Fruit fly (Drosophila melanogaster) whole organism, embryonic: ENCODE measurements around the gene pico.
A peak's percentile ranks its signal among the peaks of the same experiment; 100 is the strongest.

Source experiments
- ATbp ChIP-seq: fragments of 200-800 bp; sonication (Bioruptor generic); optimal IDR thresholded peaks from 2 replicates; lab custom pipeline; 2017; ENCODE audit warnings: missing biosample characterization, mild to moderate bottlenecking, missing genetic modification characterization, missing genetic modification reagents
- Adf1 ChIP-seq: fragments of 200-800 bp; sonication (Bioruptor generic); IDR thresholded peaks from 2 replicates; pipeline ENCODE4 v1.3.6; 2022; ENCODE audit warnings: missing biosample characterization, missing genetic modification characterization
- Aef1 ChIP-seq: fragments of 200-800 bp; sonication (Bioruptor generic); IDR thresholded peaks from 3 replicates; pipeline ENCODE4 v1.3.6; 2022; ENCODE audit warnings: missing biosample characterization, missing genetic modification characterization
- Antp ChIP-seq: fragments of 200-800 bp; sonication (Bioruptor generic); optimal IDR thresholded peaks from 3 replicates; lab custom pipeline; 2016; ENCODE audit warnings: missing biosample characterization, missing genetic modification characterization
- Asciz ChIP-seq: fragments of 200-800 bp; sonication (Bioruptor generic); optimal IDR thresholded peaks from 2 replicates; lab custom pipeline; 2017; ENCODE audit warnings: missing biosample characterization, mild to moderate bottlenecking, missing genetic modification characterization, missing genetic modification reagents
- CG10366 ChIP-seq: fragments of 200-800 bp; sonication (Bioruptor generic); IDR thresholded peaks from 2 replicates; pipeline ENCODE4 v1.3.6; 2022; ENCODE audit warnings: missing biosample characterization, missing genetic modification characterization
- CG10959 ChIP-seq: fragments of 200-800 bp; sonication (Bioruptor generic); IDR thresholded peaks from 2 replicates; pipeline ENCODE4 v1.3.6; 2022; ENCODE audit warnings: missing biosample characterization, missing genetic modification characterization
- CG12744 ChIP-seq: fragments of 200-800 bp; sonication (Bioruptor generic); optimal IDR thresholded peaks from 2 replicates; lab custom pipeline; 2016; ENCODE audit warnings: missing biosample characterization, missing genetic modification characterization
- CG13287 ChIP-seq: fragments of 200-800 bp; sonication (Bioruptor generic); IDR thresholded peaks from 2 replicates; pipeline ENCODE4 v1.3.6; 2022; ENCODE audit warnings: missing biosample characterization, missing genetic modification characterization; ENCODE audit not compliant: partially characterized antibody
- CG13296 ChIP-seq: fragments of 200-800 bp; sonication (Bioruptor generic); optimal IDR thresholded peaks from 3 replicates; lab custom pipeline; 2018; ENCODE audit warnings: missing biosample characterization, mild to moderate bottlenecking, missing genetic modification characterization
- CG15696 ChIP-seq: fragments of 200-800 bp; sonication (Bioruptor generic); optimal IDR thresholded peaks from 2 replicates; lab custom pipeline; 2019; ENCODE audit warnings: missing biosample characterization, mild to moderate bottlenecking, missing genetic modification characterization, moderate library complexity
- CG17186 ChIP-seq: fragments of 200-800 bp; sonication (Bioruptor generic); optimal IDR thresholded peaks from 3 replicates; lab custom pipeline; 2017; ENCODE audit warnings: missing biosample characterization, missing genetic modification reagents, missing genetic modification characterization
- CG18599 ChIP-seq: fragments of 200-800 bp; sonication (Bioruptor generic); optimal IDR thresholded peaks from 3 replicates; lab custom pipeline; 2017; ENCODE audit warnings: missing biosample characterization, missing genetic modification characterization, mild to moderate bottlenecking, moderate library complexity, missing genetic modification reagents
- CG3065 ChIP-seq: fragments of 200-800 bp; sonication (Bioruptor generic); optimal IDR thresholded peaks from 2 replicates; lab custom pipeline; 2016; ENCODE audit warnings: missing biosample characterization, missing genetic modification characterization
- CG43689 ChIP-seq: fragments of 200-800 bp; sonication (Bioruptor generic); IDR thresholded peaks from 2 replicates; pipeline ENCODE4 v1.3.6; 2022; ENCODE audit warnings: missing biosample characterization, missing genetic modification characterization
- CG6175 ChIP-seq: fragments of 200-800 bp; sonication (Bioruptor generic); IDR thresholded peaks from 3 replicates; pipeline ENCODE4 v1.3.6; 2022; ENCODE audit warnings: missing biosample characterization, missing genetic modification characterization
- CG6654 ChIP-seq: fragments of 200-800 bp; sonication (Bioruptor generic); optimal IDR thresholded peaks from 2 replicates; lab custom pipeline; 2017; ENCODE audit warnings: missing biosample characterization, mild to moderate bottlenecking, missing genetic modification characterization
- CG9609 ChIP-seq: fragments of 200-800 bp; sonication (Bioruptor generic); optimal IDR thresholded peaks from 3 replicates; lab custom pipeline; 2016; ENCODE audit warnings: missing biosample characterization, missing genetic modification characterization
- D ChIP-seq, 2 experiments: fragments of 200-800 bp in 1 of 2; fragments of >200 bp in 1 of 2; sonication (Bioruptor generic) in 1 of 2; optimal IDR thresholded peaks; 2 replicates in 1 of 2; 3 replicates in 1 of 2; lab custom pipeline; 2017; ENCODE audit warnings: mild to moderate bottlenecking in 1 of 2, missing biosample characterization in 1 of 2, missing genetic modification characterization in 1 of 2, missing genetic modification reagents in 1 of 2
- Dfd ChIP-seq, 2 experiments: fragments of >200 bp; optimal IDR thresholded peaks; 2 replicates each; lab custom pipeline; 2017; ENCODE audit warnings: missing biosample characterization in 2 of 2, missing genetic modification characterization in 2 of 2
- Dip3 ChIP-seq: fragments of 200-800 bp; sonication (Bioruptor generic); optimal IDR thresholded peaks from 3 replicates; lab custom pipeline; 2016; ENCODE audit warnings: missing biosample characterization, missing genetic modification characterization
- Drgx ChIP-seq: fragments of 200-800 bp; sonication (Bioruptor generic); IDR thresholded peaks from 2 replicates; pipeline ENCODE4 v1.3.6; 2022; ENCODE audit warnings: missing biosample characterization, missing genetic modification characterization
- ERR ChIP-seq: fragments of 200-800 bp; sonication (Bioruptor generic); optimal IDR thresholded peaks from 2 replicates; lab custom pipeline; 2016; ENCODE audit warnings: missing biosample characterization, missing genetic modification characterization
- Ets97D ChIP-seq: fragments of 200-800 bp; sonication (Bioruptor generic); optimal IDR thresholded peaks from 3 replicates; lab custom pipeline; 2016; ENCODE audit warnings: missing biosample characterization, missing genetic modification characterization
- H15 ChIP-seq: fragments of 200-800 bp; sonication (Bioruptor generic); IDR thresholded peaks from 3 replicates; pipeline ENCODE4 v1.3.6; 2022; ENCODE audit warnings: missing biosample characterization, missing genetic modification characterization
- HmgD ChIP-seq: fragments of 200-800 bp; sonication (Bioruptor generic); optimal IDR thresholded peaks from 3 replicates; lab custom pipeline; 2016; ENCODE audit warnings: missing biosample characterization, missing genetic modification characterization
- Mad ChIP-seq: fragments of 200-800 bp; sonication (Bioruptor generic); optimal IDR thresholded peaks from 2 replicates; lab custom pipeline; 2016; ENCODE audit warnings: missing biosample characterization, missing genetic modification characterization
- NC2α ChIP-seq: fragments of 200-800 bp; sonication (Bioruptor generic); optimal IDR thresholded peaks from 2 replicates; lab custom pipeline; 2016; ENCODE audit warnings: missing biosample characterization, missing genetic modification characterization
- Usf ChIP-seq: fragments of 200-800 bp; sonication (Bioruptor generic); optimal IDR thresholded peaks from 2 replicates; lab custom pipeline; 2017; ENCODE audit warnings: missing genotype, missing biosample characterization, missing genetic modification characterization
- Xrp1 ChIP-seq: fragments of 200-800 bp; sonication (Bioruptor generic); IDR thresholded peaks from 2 replicates; pipeline ENCODE4 v1.3.6; 2022; ENCODE audit warnings: missing biosample characterization, missing genetic modification characterization
- ab ChIP-seq: fragments of 200-800 bp; sonication (Bioruptor generic); optimal IDR thresholded peaks from 2 replicates; lab custom pipeline; 2016; ENCODE audit warnings: missing biosample characterization, missing genetic modification characterization
- ash1 ChIP-seq: fragments of 200-800 bp; sonication (Bioruptor generic); optimal IDR thresholded peaks from 2 replicates; lab custom pipeline; 2018; ENCODE audit warnings: missing biosample characterization, mild to moderate bottlenecking, missing genetic modification characterization
- az2 ChIP-seq: fragments of 200-800 bp; sonication (Bioruptor generic); optimal IDR thresholded peaks from 3 replicates; lab custom pipeline; 2016; ENCODE audit warnings: missing biosample characterization, missing genetic modification characterization
- chn ChIP-seq: fragments of 200-800 bp; sonication (Bioruptor generic); optimal IDR thresholded peaks from 2 replicates; lab custom pipeline; 2016; ENCODE audit warnings: missing biosample characterization, missing genetic modification characterization
- croc ChIP-seq: fragments of 200-800 bp; sonication (Bioruptor generic); conservative IDR thresholded peaks from 3 replicates; pipeline ENCODE4 v1.3.6; 2022; ENCODE audit warnings: missing biosample characterization, missing genetic modification characterization
- danr ChIP-seq: fragments of 200-800 bp; sonication (Bioruptor generic); IDR thresholded peaks from 2 replicates; pipeline ENCODE4 v1.3.6; 2022; ENCODE audit warnings: missing biosample characterization, missing genetic modification characterization
- dati ChIP-seq: fragments of 200-800 bp; sonication (Bioruptor generic); IDR thresholded peaks from 2 replicates; pipeline ENCODE4 v1.3.6; 2022; ENCODE audit warnings: missing biosample characterization, missing genetic modification characterization
- exex ChIP-seq: fragments of 200-800 bp; sonication (Bioruptor generic); optimal IDR thresholded peaks from 4 replicates; lab custom pipeline; 2018; ENCODE audit warnings: missing biosample characterization, mild to moderate bottlenecking, missing genetic modification characterization, moderate library complexity
- fd102C ChIP-seq: fragments of 200-800 bp; sonication (Bioruptor generic); optimal IDR thresholded peaks from 2 replicates; lab custom pipeline; 2018; ENCODE audit warnings: missing biosample characterization, mild to moderate bottlenecking, missing genetic modification characterization, moderate library complexity
- insv ChIP-seq, 2 experiments: fragments of 200-800 bp; sonication (Bioruptor generic); optimal IDR thresholded peaks; 3 replicates each; lab custom pipeline; 2016 to 2018; ENCODE audit warnings: missing biosample characterization in 2 of 2, missing genetic modification characterization in 2 of 2
- nerfin-1 ChIP-seq: fragments of 200-800 bp; sonication (Bioruptor generic); optimal IDR thresholded peaks from 3 replicates; lab custom pipeline; 2019; ENCODE audit warnings: missing biosample characterization, mild to moderate bottlenecking, missing genetic modification characterization, moderate library complexity
- phol ChIP-seq: fragments of 200-800 bp; sonication (Bioruptor generic); optimal IDR thresholded peaks from 3 replicates; lab custom pipeline; 2018; ENCODE audit warnings: missing biosample characterization, mild to moderate bottlenecking, missing genetic modification characterization, moderate library complexity
- ro ChIP-seq: fragments of 200-800 bp; sonication (Bioruptor generic); IDR thresholded peaks from 2 replicates; pipeline ENCODE4 v1.3.6; 2022; ENCODE audit warnings: missing biosample characterization, missing genetic modification characterization
- sna ChIP-seq: fragments of 200-800 bp; sonication (Bioruptor generic); IDR thresholded peaks from 2 replicates; pipeline ENCODE4 v1.3.6; 2022; ENCODE audit warnings: missing biosample characterization, missing genetic modification characterization; ENCODE audit not compliant: partially characterized antibody
- sob ChIP-seq: fragments of 200-800 bp; sonication (Bioruptor generic); IDR thresholded peaks from 2 replicates; pipeline ENCODE4 v1.3.6; 2022; ENCODE audit warnings: missing biosample characterization, missing genetic modification characterization
- sr ChIP-seq: fragments of 200-800 bp; sonication (Bioruptor generic); IDR thresholded peaks from 3 replicates; pipeline ENCODE4 v1.3.6; 2022; ENCODE audit warnings: missing biosample characterization, missing genetic modification characterization
- ssp ChIP-seq: fragments of 200-800 bp; sonication (Bioruptor generic); IDR thresholded peaks from 2 replicates; pipeline ENCODE4 v1.3.6; 2022; ENCODE audit warnings: missing biosample characterization, missing genetic modification characterization
- tll ChIP-seq, 2 experiments: fragments of 200-800 bp in 1 of 2; fragments of >200 bp in 1 of 2; sonication (Bioruptor generic) in 1 of 2; optimal IDR thresholded peaks; 2 replicates each; lab custom pipeline; 2017 to 2019; ENCODE audit warnings: missing biosample characterization in 2 of 2, missing genetic modification characterization in 2 of 2, mild to moderate bottlenecking in 1 of 2, moderate library complexity in 1 of 2
- unc-4 ChIP-seq: fragments of 200-800 bp; sonication (Bioruptor generic); IDR thresholded peaks from 2 replicates; pipeline ENCODE4 v1.3.6; 2022; ENCODE audit warnings: missing biosample characterization, missing genetic modification characterization; ENCODE audit not compliant: partially characterized antibody
- wdn ChIP-seq: fragments of 200-800 bp; sonication (Bioruptor generic); IDR thresholded peaks from 2 replicates; pipeline ENCODE4 v1.3.6; 2022; ENCODE audit warnings: missing biosample characterization, missing genetic modification characterization
- wor ChIP-seq: fragments of 200-800 bp; sonication (Bioruptor generic); IDR thresholded peaks from 2 replicates; pipeline ENCODE4 v1.3.6; 2022; ENCODE audit warnings: missing biosample characterization, missing genetic modification characterization
- zen2 ChIP-seq: fragments of 200-800 bp; sonication (Bioruptor generic); IDR thresholded peaks from 3 replicates; pipeline ENCODE4 v1.3.6; 2022; ENCODE audit warnings: missing biosample characterization, missing genetic modification characterization; ENCODE audit not compliant: partially characterized antibody

The pico gene

DNA sequence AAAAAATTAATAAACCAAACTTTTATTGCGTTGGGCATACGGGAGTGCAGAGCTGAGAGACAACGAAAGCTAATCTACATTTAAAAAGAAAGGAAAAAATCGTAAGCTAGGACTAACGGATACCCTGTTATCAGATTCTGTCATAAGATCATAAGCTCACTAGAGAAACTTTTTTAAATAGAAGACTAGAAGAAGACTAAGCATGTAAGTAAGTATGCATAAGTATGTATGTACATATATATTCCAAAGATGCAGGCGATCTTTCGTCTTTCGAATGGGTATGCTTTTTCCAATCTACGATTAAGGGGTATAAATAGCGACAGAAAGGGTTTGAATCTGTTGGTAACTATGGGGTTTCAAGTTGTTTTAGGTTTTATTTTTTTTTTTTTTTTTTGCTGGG lies 67.0 kb downstream of the pico start (continued):
- TF ChIP-seq dati (no peak), Ets97D (no peak), chn (GFP tag; lab: Kevin White, UChicago) (peak; percentile 2), HmgD (GFP tag; lab: Kevin White, UChicago) (no peak), Adf1 (GFP tag; lab: Robert Waterston, UW) (no peak), CG43689 (GFP tag; lab: Robert Waterston, UW) (no peak), CG6175 (GFP tag; lab: Robert Waterston, UW) (no peak), CG13287 (GFP tag; lab: Robert Waterston, UW) (no peak), danr (no peak), CG13296 (GFP tag; lab: Kevin White, UChicago) (no peak), fd102C (no peak), zen2 (GFP tag; lab: Robert Waterston, UW) (no peak), sna (GFP tag; lab: Robert Waterston, UW) (no peak), sob (no peak), CG10959 (GFP tag; lab: Robert Waterston, UW) (no peak), tll (GFP tag; optimal IDR thresholded peaks at IDR 0.05; lab: Kevin White, UChicago) (no peak), Asciz (GFP tag; lab: Kevin White, UChicago) (no peak), D (optimal IDR thresholded peaks at IDR 0.05; lab: Kevin White, UChicago) (no peak), D (GFP tag; optimal IDR thresholded peaks at IDR 0.05; lab: Kevin White, UChicago) (peak; percentile 28), az2 (GFP tag; lab: Kevin White, UChicago) (peak; percentile 21), CG15696 (tag; lab: Kevin White, UChicago) (no peak), Mad (no peak), CG6654 (GFP tag; lab: Kevin White, UChicago) (no peak), ab (GFP tag; lab: Kevin White, UChicago) (no peak), CG3065 (GFP tag; lab: Kevin White, UChicago) (no peak), wor (GFP tag; lab: Robert Waterston, UW) (no peak), CG9609 (GFP tag; lab: Kevin White, UChicago) (no peak), exex (tag; lab: Kevin White, UChicago) (no peak), phol (peak; percentile 34), CG18599 (GFP tag; lab: Kevin White, UChicago) (no peak), ro (no peak), wdn (no peak), ERR (GFP tag; lab: Kevin White, UChicago) (no peak), Aef1 (no peak), nerfin-1 (tag; lab: Kevin White, UChicago) (no peak), Drgx (GFP tag; lab: Robert Waterston, UW) (no peak), sr (GFP tag; lab: Robert Waterston, UW) (no peak), insv (GFP tag; optimal IDR thresholded peaks at IDR 0.05; lab: Kevin White, UChicago) (no peak), ATbp (GFP tag; lab: Kevin White, UChicago) (peak; percentile 28), ash1 (GFP tag; lab: Kevin White, UChicago) (no peak), CG10366 (GFP tag; lab: Robert Waterston, UW) (no peak), H15 (no peak), CG17186 (GFP tag; lab: Kevin White, UChicago) (no peak), Xrp1 (GFP tag; lab: Robert Waterston, UW) (peak; percentile 71), NC2α (no peak), Antp (GFP tag; lab: Kevin White, UChicago) (peak; percentile 18), unc-4 (GFP tag; lab: Robert Waterston, UW) (no peak), Dip3 (GFP tag; lab: Kevin White, UChicago) (peak; percentile 8), ssp (GFP tag; lab: Robert Waterston, UW) (no peak), Usf (GFP tag; lab: Kevin White, UChicago) (no peak), CG12744 (GFP tag; lab: Kevin White, UChicago) (no peak), Dfd (GFP tag; optimal IDR thresholded peaks at IDR 0.05; lab: Kevin White, UChicago) (no peak), croc (GFP tag; lab: Robert Waterston, UW) (peak; percentile 20; the same call in 1 of the 3 replicates)
